Worm (Caenorhabditis elegans): ENCODE measurements around the gene spig-3.
"Not testable (repeated sequence)": the region's sequence is repeated elsewhere in the genome, so short reads cannot be mapped to it uniquely, and the experiment has no call there.

Gene spig-3

ce11 chrV:14290636-14291035 is 8.8 kb downstream of the spig-3 start, which contains the start of gene F14D7.18:
F14D7.18 (minus strand) TSS chrV:14290736.
- no peak for TF ChIP-seq dao-5 (tag; optimal IDR thresholded peaks at IDR 0.05)
- TF ChIP-seq him-1 (tag; optimal IDR thresholded peaks at IDR 0.05): no peak
- no peak for TF ChIP-seq W03F9.2 (tag; optimal IDR thresholded peaks at IDR 0.05)

- TF ChIP-seq W03F9.2 (tag; optimal IDR thresholded peaks at IDR 0.05) (no peak), dao-5 (tag; optimal IDR thresholded peaks at IDR 0.05) (no peak), him-1 (tag; optimal IDR thresholded peaks at IDR 0.05) (no peak)
These were observed 10.1 kb downstream of the spig-3 start, which contains the start of gene F14D7.1 for ce11 chrV:14289363-14289762. F14D7.1 (minus strand) TSS chrV:14289463.

- TF ChIP-seq him-1 (tag; optimal IDR thresholded peaks at IDR 0.05) (no peak), W03F9.2 (tag; optimal IDR thresholded peaks at IDR 0.05) (no peak), dao-5 (tag; optimal IDR thresholded peaks at IDR 0.05) (no peak)
These were observed 13.7 kb downstream of the spig-3 start, which contains the start of gene F40G12.11 for ce11 chrV:14285803-14286202. F40G12.11 (plus strand) TSS chrV:14286171.

- TF ChIP-seq W03F9.2 (tag; optimal IDR thresholded peaks at IDR 0.05): no peak
- no peak for TF ChIP-seq him-1 (tag; optimal IDR thresholded peaks at IDR 0.05)
- TF ChIP-seq dao-5 (tag; optimal IDR thresholded peaks at IDR 0.05): no peak
These were observed 16.2 kb downstream of the spig-3 start, which contains the start of gene F40G12.10 for ce11 chrV:14283241-14283640. F40G12.10 (plus strand) TSS chrV:14283541.

ce11 chrV:14282222-14282709 is 17.2 kb downstream of the spig-3 start, which contains the start of the genes srt-74 and F40G12.9:
srt-74 (minus strand) TSS chrV:14282322.
F40G12.9 (plus strand) TSS chrV:14282659.
- TF ChIP-seq W03F9.2 (tag; optimal IDR thresholded peaks at IDR 0.05): no peak
- no peak for TF ChIP-seq him-1 (tag; optimal IDR thresholded peaks at IDR 0.05)
- TF ChIP-seq dao-5 (tag; optimal IDR thresholded peaks at IDR 0.05): no peak

- TF ChIP-seq him-1 (tag; optimal IDR thresholded peaks at IDR 0.05): no peak
- TF ChIP-seq dao-5 (tag; optimal IDR thresholded peaks at IDR 0.05): no peak
- TF ChIP-seq W03F9.2 (tag; optimal IDR thresholded peaks at IDR 0.05): no peak
These were observed 19.7 kb downstream of the spig-3 start, which contains the start of gene srt-33 for ce11 chrV:14279777-14280176. srt-33 (minus strand) TSS chrV:14279877.

DNA sequence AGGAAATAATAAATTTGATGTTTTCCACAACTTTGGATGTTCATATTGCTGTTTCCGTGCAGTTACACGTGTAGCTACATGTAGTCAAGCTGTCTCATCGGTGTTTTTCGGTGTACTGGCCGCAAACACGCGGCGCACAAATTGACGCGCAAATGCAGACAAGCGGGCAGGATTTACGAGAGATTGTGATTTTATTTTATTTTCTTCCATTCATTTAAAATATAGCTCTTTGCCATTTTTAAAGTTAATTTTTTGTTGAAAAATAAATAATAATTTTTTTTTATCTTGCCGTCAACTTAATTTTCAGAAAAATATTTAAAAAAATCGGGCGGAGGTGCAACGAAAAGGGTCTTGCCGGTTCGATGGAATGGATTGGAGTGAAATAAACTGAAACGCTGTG is 25.2 kb downstream of the spig-3 start, which contains the start of gene F40G12.7:
F40G12.7 (plus strand) TSS at position 301 of the 400 bp plus-strand sequence.
- TF ChIP-seq dao-5, W03F9.2, him-1 (tag; optimal IDR thresholded peaks at IDR 0.05): not testable (repeated sequence)

DNA sequence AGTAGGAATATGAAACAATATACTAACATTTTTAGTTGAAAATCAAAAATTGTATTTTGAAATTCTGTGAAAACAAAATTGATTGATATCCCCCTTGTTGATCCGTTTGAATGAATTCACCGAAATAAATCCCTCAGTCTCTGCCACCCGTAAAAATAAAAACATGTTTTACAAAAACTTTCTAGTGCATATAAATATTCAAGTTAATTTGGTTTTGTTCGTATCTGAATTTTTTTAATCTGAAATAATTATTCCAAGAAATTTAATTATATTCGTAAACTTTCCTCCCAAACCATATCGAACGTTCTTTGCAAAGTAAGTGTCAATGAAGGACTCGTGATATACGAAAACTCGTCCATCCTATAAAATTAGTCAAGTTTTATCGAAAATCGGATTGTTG is 26.4 kb downstream of the spig-3 start, which contains the start of gene F40G12.6:
F40G12.6 (minus strand) TSS at position 101 of the 400 bp plus-strand sequence.
- TF ChIP-seq dao-5 (tag; optimal IDR thresholded peaks at IDR 0.05): no peak
- no peak for TF ChIP-seq W03F9.2 (tag; optimal IDR thresholded peaks at IDR 0.05)
- TF ChIP-seq him-1 (tag; optimal IDR thresholded peaks at IDR 0.05): no peak

DNA sequence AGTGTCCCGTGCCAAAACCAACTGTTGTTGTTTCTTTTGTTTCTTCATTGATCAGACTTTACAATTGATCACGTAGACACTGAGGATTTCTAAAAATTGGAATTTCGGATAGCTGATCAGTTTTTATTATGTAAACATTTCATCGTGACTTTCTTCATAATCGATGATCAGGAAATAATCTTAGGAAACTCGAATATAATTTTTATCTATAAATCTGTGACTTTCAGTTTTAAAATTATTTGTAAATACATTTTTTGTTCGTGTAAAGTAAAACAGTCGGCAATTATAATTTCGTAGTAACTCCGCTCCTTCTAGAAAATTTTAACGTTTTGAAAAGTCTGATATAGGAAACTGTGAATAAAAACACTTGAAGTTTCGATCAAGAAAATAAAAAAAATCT is 28.7 kb downstream of the spig-3 start, which contains the start of gene F40G12.5:
F40G12.5 (minus strand) TSS at position 101 of the 400 bp plus-strand sequence.
- no peak for TF ChIP-seq him-1 (tag; optimal IDR thresholded peaks at IDR 0.05)

DNA sequence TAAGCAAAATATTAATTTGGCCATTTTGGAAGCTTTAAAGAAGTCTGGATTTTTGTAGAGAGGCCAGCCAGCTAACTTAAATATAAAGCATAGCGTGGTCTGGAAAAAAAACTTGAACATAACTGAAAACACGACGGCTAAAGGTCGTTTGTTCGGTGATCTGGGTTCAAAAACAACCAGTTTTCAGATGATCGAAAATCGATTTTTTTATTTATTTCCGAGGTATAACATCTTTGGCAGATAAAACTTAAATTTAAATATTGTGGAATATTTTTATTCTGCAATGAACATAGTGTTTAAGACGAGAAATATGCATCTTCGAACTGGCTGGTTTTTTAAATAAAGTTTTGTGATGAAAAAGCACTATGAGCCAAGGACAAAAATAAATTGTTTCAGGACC is 30.9 kb downstream of the spig-3 start, which contains the start of gene F40G12.4:
F40G12.4 (minus strand) TSS at position 101 of the 400 bp plus-strand sequence.
- TF ChIP-seq W03F9.2 (tag; optimal IDR thresholded peaks at IDR 0.05) (no peak), dao-5 (tag; optimal IDR thresholded peaks at IDR 0.05) (no peak), him-1 (tag; optimal IDR thresholded peaks at IDR 0.05) (no peak)

ce11 chrV:14267326-14267942 is 32.0 kb downstream of the spig-3 start:
- TF ChIP-seq him-1 (tag; optimal IDR thresholded peaks at IDR 0.05): no peak
- TF ChIP-seq dao-5 (tag; optimal IDR thresholded peaks at IDR 0.05): no peak
- TF ChIP-seq W03F9.2 (tag; optimal IDR thresholded peaks at IDR 0.05): no peak

ce11 chrV:14260831-14261230 is 38.6 kb downstream of the spig-3 start, which contains the start of gene F40G12.2:
F40G12.2 (minus strand) TSS chrV:14260931.
- no peak for TF ChIP-seq him-1 (tag; optimal IDR thresholded peaks at IDR 0.05)
- TF ChIP-seq dao-5 (tag; optimal IDR thresholded peaks at IDR 0.05): no peak
- TF ChIP-seq W03F9.2 (tag; optimal IDR thresholded peaks at IDR 0.05): no peak

- TF ChIP-seq dao-5 (tag; optimal IDR thresholded peaks at IDR 0.05) (no peak), him-1 (tag; optimal IDR thresholded peaks at IDR 0.05) (no peak), W03F9.2 (tag; optimal IDR thresholded peaks at IDR 0.05) (no peak)
These were observed 42.7 kb downstream of the spig-3 start, which contains the start of gene sre-8 for ce11 chrV:14256813-14257212. sre-8 (plus strand) TSS chrV:14257113.

- TF ChIP-seq him-1 (tag; optimal IDR thresholded peaks at IDR 0.05) (no peak), W03F9.2 (tag; optimal IDR thresholded peaks at IDR 0.05) (no peak), dao-5 (tag; optimal IDR thresholded peaks at IDR 0.05) (no peak)
These were observed 45.2 kb downstream of the spig-3 start, which contains the start of gene K02E11.7 for ce11 chrV:14254221-14254620. K02E11.7 (minus strand) TSS chrV:14254321.
